Worm (Caenorhabditis elegans) whole organism, L2 larva: ENCODE data around the gene daz-1.

Experiments
- C34F6.9 ChIP-seq: fragments of 150-350 bp; optimal IDR thresholded peaks from 2 replicates; lab custom pipeline; 2014; ENCODE audit warnings: missing biosample characterization, missing genetic modification characterization
- Y55F3AM.14 ChIP-seq: fragments of 200-800 bp; sonication (Bioruptor generic); optimal IDR thresholded peaks from 2 replicates; lab custom pipeline; 2018; ENCODE audit warnings: mild to moderate bottlenecking, missing genetic modification characterization, missing compliant biosample characterization
- ZK546.5 ChIP-seq: sonication (generic microtip); optimal IDR thresholded peaks from 2 replicates; lab custom pipeline; 2017; ENCODE audit warnings: missing biosample characterization, missing genetic modification characterization
- aly-2 ChIP-seq: fragments of 150-350 bp; optimal IDR thresholded peaks from 2 replicates; lab custom pipeline; 2014; ENCODE audit warnings: missing biosample characterization, missing genetic modification characterization
- ama-1 ChIP-seq: fragments of 150-350 bp; optimal IDR thresholded peaks from 2 replicates; lab custom pipeline; 2018; ENCODE audit warnings: inconsistent platforms
- blmp-1 ChIP-seq: sonication (generic microtip); optimal IDR thresholded peaks from 2 replicates; lab custom pipeline; 2017; ENCODE audit warnings: missing genetic modification characterization, mild to moderate bottlenecking, missing compliant biosample characterization, antibody characterized with exemption, moderate library complexity; ENCODE audit not compliant: insufficient read depth
- ceh-16 ChIP-seq: fragments of 150-350 bp; optimal IDR thresholded peaks from 2 replicates; lab custom pipeline; 2014; ENCODE audit warnings: missing biosample characterization, missing genetic modification characterization
- ceh-82 ChIP-seq: fragments of 150-350 bp; optimal IDR thresholded peaks from 2 replicates; lab custom pipeline; 2014; ENCODE audit warnings: missing biosample characterization, missing genetic modification characterization
- crh-2 ChIP-seq: sonication (generic microtip); optimal IDR thresholded peaks from 2 replicates; lab custom pipeline; 2017; ENCODE audit warnings: missing biosample characterization, missing genetic modification characterization
- dmd-4 ChIP-seq: sonication (generic microtip); optimal IDR thresholded peaks from 2 replicates; lab custom pipeline; 2017; ENCODE audit warnings: missing biosample characterization, missing genetic modification characterization
- egl-27 ChIP-seq: sonication (generic microtip); optimal IDR thresholded peaks from 3 replicates; lab custom pipeline; 2017; ENCODE audit warnings: missing biosample characterization, missing genetic modification reagents, missing genetic modification characterization
- elt-1 ChIP-seq: fragments of 150-350 bp; optimal IDR thresholded peaks from 2 replicates; lab custom pipeline; 2014; ENCODE audit warnings: missing biosample characterization, missing genetic modification characterization
- elt-3 ChIP-seq: sonication (generic microtip); optimal IDR thresholded peaks from 2 replicates; lab custom pipeline; 2017; ENCODE audit warnings: missing biosample characterization, missing genetic modification characterization
- fos-1 ChIP-seq: fragments of 150-350 bp; optimal IDR thresholded peaks from 2 replicates; lab custom pipeline; 2014; ENCODE audit warnings: missing biosample characterization, missing genetic modification characterization
- gmeb-1 ChIP-seq: fragments of 150-350 bp; optimal IDR thresholded peaks from 2 replicates; lab custom pipeline; 2014; ENCODE audit warnings: missing biosample characterization, missing genetic modification characterization
- lin-11 ChIP-seq: fragments of 150-350 bp; sonication (generic microtip); optimal IDR thresholded peaks from 2 replicates; lab custom pipeline; 2014; ENCODE audit warnings: missing biosample characterization, missing genetic modification characterization, inconsistent platforms, mixed read lengths
- lin-13 ChIP-seq: fragments of 150-350 bp; optimal IDR thresholded peaks from 2 replicates; lab custom pipeline; 2014; ENCODE audit warnings: missing biosample characterization, missing genetic modification reagents, missing genetic modification characterization
- lin-39 ChIP-seq: fragments of 150-350 bp; optimal IDR thresholded peaks from 2 replicates; lab custom pipeline; 2014; ENCODE audit warnings: missing biosample characterization, missing genetic modification reagents, missing genetic modification characterization
- lsy-2 ChIP-seq, 2 experiments: fragments of 150-350 bp in 1 of 2; sonication (generic microtip) in 1 of 2; optimal IDR thresholded peaks; 2 replicates each; lab custom pipeline; 2014 to 2017; ENCODE audit warnings: missing biosample characterization in 2 of 2, missing genetic modification characterization in 2 of 2
- mab-5 ChIP-seq: fragments of 150-350 bp; optimal IDR thresholded peaks from 2 replicates; lab custom pipeline; 2014; ENCODE audit warnings: missing biosample characterization, missing genetic modification characterization
- nhr-10 ChIP-seq: sonication (generic microtip); optimal IDR thresholded peaks from 2 replicates; lab custom pipeline; 2017; ENCODE audit warnings: missing biosample characterization, missing genetic modification characterization
- nhr-12 ChIP-seq: fragments of 150-350 bp; optimal IDR thresholded peaks from 2 replicates; lab custom pipeline; 2014; ENCODE audit warnings: missing biosample characterization, missing genetic modification characterization
- nhr-129 ChIP-seq: fragments of 150-350 bp; optimal IDR thresholded peaks from 2 replicates; lab custom pipeline; 2014; ENCODE audit warnings: missing biosample characterization, missing genetic modification characterization
- nhr-21 ChIP-seq: fragments of 150-350 bp; optimal IDR thresholded peaks from 2 replicates; lab custom pipeline; 2014; ENCODE audit warnings: missing biosample characterization, missing genetic modification characterization
- nhr-23 ChIP-seq: fragments of 150-350 bp; optimal IDR thresholded peaks from 2 replicates; lab custom pipeline; 2014; ENCODE audit warnings: missing biosample characterization, missing genetic modification reagents, missing genetic modification characterization
- nhr-237 ChIP-seq: fragments of 150-350 bp; optimal IDR thresholded peaks from 2 replicates; lab custom pipeline; 2014; ENCODE audit warnings: missing biosample characterization, missing genetic modification characterization
- nhr-6 ChIP-seq: fragments of 150-350 bp; optimal IDR thresholded peaks from 2 replicates; lab custom pipeline; 2014; ENCODE audit warnings: missing biosample characterization, missing genetic modification characterization
- peb-1 ChIP-seq: fragments of 150-350 bp; optimal IDR thresholded peaks from 2 replicates; lab custom pipeline; 2014; ENCODE audit warnings: missing biosample characterization, missing genetic modification characterization
- sem-4 ChIP-seq: fragments of 150-350 bp; optimal IDR thresholded peaks from 2 replicates; lab custom pipeline; 2014; ENCODE audit warnings: missing biosample characterization, missing genetic modification reagents, missing genetic modification characterization
- skn-1 ChIP-seq: sonication (generic microtip); optimal IDR thresholded peaks from 2 replicates; lab custom pipeline; 2017; ENCODE audit warnings: missing biosample characterization, missing genetic modification characterization
- sma-3 ChIP-seq: sonication (generic microtip); optimal IDR thresholded peaks from 2 replicates; lab custom pipeline; 2016; ENCODE audit warnings: missing genetic modification reagents, missing genetic modification characterization, missing compliant biosample characterization
- sma-9 ChIP-seq, 2 experiments: fragments of 150-350 bp in 1 of 2; sonication (generic microtip) in 1 of 2; optimal IDR thresholded peaks; 2 replicates each; lab custom pipeline; 2014 to 2016; ENCODE audit warnings: missing genetic modification characterization in 2 of 2, mild to moderate bottlenecking in 1 of 2, missing biosample characterization in 1 of 2, missing compliant biosample characterization in 1 of 2, missing genetic modification reagents in 1 of 2, moderate library complexity in 1 of 2
- snpc-4 ChIP-seq: fragments of 150-350 bp; optimal IDR thresholded peaks from 2 replicates; lab custom pipeline; 2014; ENCODE audit warnings: missing biosample characterization, missing genetic modification characterization
- unc-39 ChIP-seq: fragments of 150-350 bp; optimal IDR thresholded peaks from 2 replicates; lab custom pipeline; 2014; ENCODE audit warnings: missing biosample characterization, missing genetic modification characterization
- unc-55 ChIP-seq: fragments of 150-350 bp; sonication (generic microtip); optimal IDR thresholded peaks from 3 replicates; lab custom pipeline; 2014; ENCODE audit warnings: missing biosample characterization, missing genetic modification reagents, missing genetic modification characterization
- zag-1 ChIP-seq: fragments of 150-350 bp; optimal IDR thresholded peaks from 2 replicates; lab custom pipeline; 2014; ENCODE audit warnings: missing biosample characterization, missing genetic modification characterization
- ztf-1 ChIP-seq: fragments of 200-800 bp; sonication (Bioruptor generic); conservative IDR thresholded peaks from 2 replicates; pipeline ENCODE4 v1.3.6; 2022; ENCODE audit warnings: missing genetic modification characterization, missing compliant biosample characterization
- ztf-11 ChIP-seq: sonication (generic microtip); optimal IDR thresholded peaks from 2 replicates; lab custom pipeline; 2017; ENCODE audit warnings: missing biosample characterization, missing genetic modification characterization
- ztf-4 ChIP-seq: fragments of 150-350 bp; optimal IDR thresholded peaks from 2 replicates; lab custom pipeline; 2014; ENCODE audit warnings: missing biosample characterization, missing genetic modification characterization

daz-1 gene

DNA sequence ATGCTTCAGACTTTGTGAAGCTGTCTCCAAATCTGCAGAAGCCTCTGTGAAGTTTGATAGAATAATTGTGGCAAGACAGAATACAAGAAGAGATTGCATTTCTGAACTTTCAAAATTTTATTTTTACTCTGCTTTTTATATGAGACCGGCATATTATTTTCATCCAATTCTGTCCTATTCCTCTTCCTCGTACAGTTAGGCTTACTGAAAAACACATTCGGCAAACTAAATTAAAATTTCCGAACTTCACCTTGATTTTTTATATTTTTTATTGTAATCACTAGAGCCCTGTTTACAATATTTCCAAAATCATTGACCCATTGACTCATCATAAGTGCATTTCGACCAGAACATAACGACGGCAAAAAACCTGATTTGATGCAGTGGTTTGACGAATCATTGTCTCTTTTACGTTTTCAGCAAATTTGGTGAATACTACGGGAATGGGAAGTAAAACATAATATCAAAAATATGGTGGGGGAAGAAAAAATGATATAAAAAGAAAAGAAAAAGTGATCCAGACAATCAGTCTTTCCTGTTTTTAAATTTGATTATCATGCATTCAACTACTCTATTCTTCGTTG, 42.1 kb downstream of the daz-1 start, which contains the start of the genes suex-1 and F12A10.9:
TSS of gene suex-1 (minus strand) at position 101 of the 584 bp plus-strand sequence.
TSS of gene F12A10.9 (plus strand) at position 534 of the 584 bp plus-strand sequence.
- TF ChIP-seq dmd-4 (tag; lab: Kevin White, UChicago) = no peak
- TF ChIP-seq sma-3 (GFP tag; lab: Kevin White, UChicago) = no peak
- TF ChIP-seq zag-1 = no peak
- no peak for TF ChIP-seq ztf-11 (tag; lab: Kevin White, UChicago)
- TF ChIP-seq skn-1 (tag; lab: Kevin White, UChicago) = no peak
- no peak for TF ChIP-seq nhr-23 (tag; lab: Kevin White, UChicago)
- no peak for TF ChIP-seq fos-1 (tag; lab: Kevin White, UChicago)
- TF ChIP-seq ZK546.5 = no peak
- no peak for TF ChIP-seq unc-55 (GFP tag; lab: Kevin White, UChicago)
- no peak for TF ChIP-seq peb-1
- no peak for TF ChIP-seq aly-2 (tag; lab: Kevin White, UChicago)
- TF ChIP-seq nhr-12 (tag; lab: Kevin White, UChicago) = no peak
- no peak for TF ChIP-seq egl-27
- TF ChIP-seq nhr-129 = no peak
- TF ChIP-seq elt-1 (tag; lab: Kevin White, UChicago) = no peak
- no peak for TF ChIP-seq ztf-1
- no peak for TF ChIP-seq lin-13 (GFP tag; lab: Kevin White, UChicago)
- no peak for TF ChIP-seq elt-3 (tag; lab: Kevin White, UChicago)

DNA sequence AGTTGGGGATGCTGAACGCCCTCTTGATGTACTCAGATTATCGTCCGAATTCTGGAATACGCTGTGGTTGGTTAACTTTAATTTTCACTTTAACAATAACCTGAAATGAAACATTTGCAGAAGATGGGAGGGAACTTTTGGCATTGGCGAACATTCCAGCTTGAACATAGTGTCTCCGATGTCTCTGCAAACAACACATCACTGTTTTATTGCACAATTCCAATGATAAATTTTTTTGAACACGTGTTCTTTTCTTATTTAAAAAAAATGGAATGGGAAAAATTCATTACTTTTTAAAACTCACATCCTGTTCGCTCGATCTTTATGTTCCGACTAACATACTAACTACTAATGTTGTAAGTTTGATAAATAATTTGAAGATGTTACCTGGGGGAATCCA, 44.4 kb downstream of the daz-1 start, which contains the start of gene fzy-1:
TSS of gene fzy-1 (plus strand) at position 301 of the 400 bp plus-strand sequence.
- TF ChIP-seq lin-39 (tag; lab: Kevin White, UChicago) (no peak), skn-1 (tag; lab: Kevin White, UChicago) (no peak), snpc-4 (tag; lab: Kevin White, UChicago) (no peak), nhr-237 (tag; lab: Kevin White, UChicago) (no peak), blmp-1 (tag; lab: Kevin White, UChicago) (no peak), ztf-4 (no peak), nhr-21 (tag; lab: Kevin White, UChicago) (no peak), Y55F3AM.14 (GFP tag; lab: Kevin White, UChicago) (no peak), lin-13 (GFP tag; lab: Kevin White, UChicago) (no peak), C34F6.9 (no peak), crh-2 (no peak), nhr-129 (no peak), lin-11 (tag; lab: Kevin White, UChicago) (no peak), ztf-1 (no peak)

DNA sequence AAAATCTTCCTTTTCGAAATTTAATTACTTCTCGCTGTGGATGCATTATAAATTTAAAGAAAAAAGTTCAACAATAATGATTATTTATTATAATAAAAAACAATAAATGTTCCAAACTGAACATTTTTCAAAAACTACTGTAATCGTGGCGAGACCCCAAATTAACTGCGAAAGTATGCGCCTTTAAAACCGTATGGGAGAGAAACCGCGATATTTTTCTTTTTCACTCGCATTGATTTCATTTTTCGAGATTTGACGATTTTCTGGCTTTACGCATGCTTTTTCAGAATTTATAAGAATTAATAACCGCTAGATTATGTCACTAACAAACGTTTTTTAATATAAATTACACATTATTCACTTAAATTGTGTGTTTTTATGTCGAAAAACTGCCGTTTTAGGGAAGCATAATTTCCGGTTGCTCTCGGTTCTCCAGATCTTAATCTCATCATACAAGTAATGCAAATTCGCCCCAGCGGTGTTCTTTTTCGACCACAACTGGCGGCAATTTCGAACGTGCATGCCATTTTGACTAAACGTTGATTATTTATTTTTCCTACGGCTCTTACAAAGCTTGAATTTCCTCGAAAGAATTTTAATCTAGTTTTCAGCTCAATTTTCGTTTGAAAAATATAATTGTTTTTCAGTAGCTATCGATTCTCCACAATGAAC, 45.0 kb downstream of the daz-1 start, which contains the start of gene F12A10.8:
TSS of gene F12A10.8 (minus strand) at position 79 of the 672 bp plus-strand sequence.
- TF ChIP-seq ztf-1 (no peak), blmp-1 (tag; lab: Kevin White, UChicago) (no peak), ceh-16 (tag; lab: Kevin White, UChicago) (no peak), C34F6.9 (peak; percentile 33), crh-2 (no peak), lsy-2 (tag; optimal IDR thresholded peaks at IDR 0.05; lab: Kevin White, UChicago) (peak in 1 of 2 experiments; percentile 49), gmeb-1 (tag; lab: Kevin White, UChicago) (peak; percentile 70), unc-55 (GFP tag; lab: Kevin White, UChicago) (no peak), dmd-4 (tag; lab: Kevin White, UChicago) (no peak), nhr-129 (peak; percentile 35)

DNA sequence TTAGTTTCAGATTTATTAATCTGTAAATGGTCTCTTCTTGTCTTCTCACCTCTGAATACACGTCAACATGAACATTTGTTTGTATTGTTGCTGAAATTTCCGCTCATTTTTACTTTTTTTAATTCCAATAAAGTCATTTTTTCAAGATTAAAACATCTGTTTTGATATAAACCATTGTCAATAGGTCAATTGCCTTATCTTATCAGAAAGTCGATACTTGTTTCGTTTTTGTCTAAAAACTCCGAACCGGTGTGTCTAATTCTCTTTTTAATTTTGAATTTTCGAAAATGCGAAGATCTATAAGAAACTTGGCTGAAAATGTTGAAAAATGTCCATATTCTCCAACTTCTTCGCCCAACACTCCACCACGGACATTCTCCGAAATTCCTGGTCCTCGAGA, 47.7 kb downstream of the daz-1 start, which contains the start of gene cyp-44A1:
TSS of gene cyp-44A1 (plus strand) at position 285 of the 400 bp plus-strand sequence.
- no peak for TF ChIP-seq aly-2 (tag; lab: Kevin White, UChicago)
- TF ChIP-seq fos-1 (tag; lab: Kevin White, UChicago) = peak; percentile 2
- TF ChIP-seq, all 48 proteins: peak for 1

DNA sequence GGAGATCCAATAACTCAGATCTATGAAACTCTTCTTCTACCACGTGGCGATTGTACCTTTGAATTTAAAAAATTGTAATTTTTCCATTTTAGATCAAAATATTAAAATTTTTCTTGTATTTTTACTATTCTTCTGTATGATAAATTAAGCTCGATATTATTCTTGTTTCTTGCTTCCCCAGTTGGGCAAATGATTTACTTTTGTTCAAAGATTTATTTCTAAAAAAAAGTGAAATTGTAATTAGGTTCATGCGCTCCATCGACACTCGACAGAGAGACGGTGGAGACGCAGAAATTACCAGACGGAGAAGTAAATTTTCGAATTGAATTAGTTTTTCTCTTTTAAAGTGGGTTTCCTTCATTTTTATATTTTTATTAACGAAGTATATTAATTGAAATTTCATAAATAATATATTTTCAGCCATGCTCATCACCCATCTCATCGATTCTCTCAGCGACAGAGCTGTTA, 49.7 kb downstream of the daz-1 start, which contains the start of gene npp-24:
TSS of gene npp-24 (plus strand) at position 51 of the 468 bp plus-strand sequence.
- TF ChIP-seq egl-27 (no peak), unc-39 (tag; lab: Kevin White, UChicago) (no peak), sma-9 (GFP tag; optimal IDR thresholded peaks at IDR 0.05; lab: Kevin White, UChicago) (no peak), sma-9 (tag; optimal IDR thresholded peaks at IDR 0.05; lab: Kevin White, UChicago) (no peak), peb-1 (no peak), sma-3 (GFP tag; lab: Kevin White, UChicago) (no peak), nhr-10 (no peak), sem-4 (no peak), ceh-16 (tag; lab: Kevin White, UChicago) (no peak), unc-55 (GFP tag; lab: Kevin White, UChicago) (peak; percentile 13), nhr-12 (tag; lab: Kevin White, UChicago) (no peak), nhr-6 (no peak), lin-39 (tag; lab: Kevin White, UChicago) (no peak), snpc-4 (tag; lab: Kevin White, UChicago) (no peak), blmp-1 (tag; lab: Kevin White, UChicago) (peak; percentile 49), ztf-4 (no peak), ztf-1 (no peak), ama-1 (no peak), skn-1 (tag; lab: Kevin White, UChicago) (no peak), ceh-82 (tag; lab: Kevin White, UChicago) (no peak), crh-2 (no peak), Y55F3AM.14 (GFP tag; lab: Kevin White, UChicago) (no peak), ztf-11 (tag; lab: Kevin White, UChicago) (no peak), mab-5 (tag; lab: Kevin White, UChicago) (no peak), fos-1 (tag; lab: Kevin White, UChicago) (no peak)
